Worm (Caenorhabditis elegans): ENCODE results near the gene F26G1.10.

The F26G1.10 gene

ce11 chrII:4769886-4770285, 4.3 kb upstream of the F26G1.10 start:
- TF ChIP-seq nhr-67 (tag; optimal IDR thresholded peaks at IDR 0.05) (no peak), zag-1 (tag; optimal IDR thresholded peaks at IDR 0.05) (no peak), nfya-1 (tag; optimal IDR thresholded peaks at IDR 0.05; ENCODE audit: insufficient read depth) (no peak), ztf-11 (tag; optimal IDR thresholded peaks at IDR 0.05) (no peak), jun-1 (tag; optimal IDR thresholded peaks at IDR 0.05) (peak; percentile 24), ceh-28 (tag; optimal IDR thresholded peaks at IDR 0.05) (no peak), eor-1 (tag; optimal IDR thresholded peaks at IDR 0.05) (no peak), unc-62 (GFP tag; optimal IDR thresholded peaks at IDR 0.05) (no peak), unc-39 (tag; optimal IDR thresholded peaks at IDR 0.05) (no peak), ama-1 (optimal IDR thresholded peaks at IDR 0.05) (no peak), pha-4 (tag; optimal IDR thresholded peaks at IDR 0.05) (peak; percentile 69), nhr-12 (tag; optimal IDR thresholded peaks at IDR 0.05) (no peak), sea-2 (GFP tag; optimal IDR thresholded peaks at IDR 0.05) (no peak), elt-2 (tag; optimal IDR thresholded peaks at IDR 0.05) (peak; percentile 99), skn-1 (tag; optimal IDR thresholded peaks at IDR 0.05) (no peak), lsy-12 (tag; optimal IDR thresholded peaks at IDR 0.05) (no peak), daf-12 (tag; optimal IDR thresholded peaks at IDR 0.05) (no peak), nhr-23 (tag; optimal IDR thresholded peaks at IDR 0.05) (no peak), ceh-82 (tag; optimal IDR thresholded peaks at IDR 0.05) (no peak), fos-1 (tag; optimal IDR thresholded peaks at IDR 0.05) (no peak), egl-27 (tag; optimal IDR thresholded peaks at IDR 0.05) (no peak), pqm-1 (tag; optimal IDR thresholded peaks at IDR 0.05) (peak; percentile 87), egl-5 (tag; optimal IDR thresholded peaks at IDR 0.05) (no peak), ztf-4 (tag; optimal IDR thresholded peaks at IDR 0.05) (no peak), nhr-76 (tag; optimal IDR thresholded peaks at IDR 0.05) (no peak), ZK546.5 (tag; optimal IDR thresholded peaks at IDR 0.05) (no peak), mdl-1 (tag; optimal IDR thresholded peaks at IDR 0.05) (no peak), snpc-4 (tag; optimal IDR thresholded peaks at IDR 0.05) (no peak), ceh-16 (tag; optimal IDR thresholded peaks at IDR 0.05) (no peak)

ce11 chrII:4771282-4771681, 2.9 kb upstream of the F26G1.10 start, which contains the start of gene F26G1.5:
TSS of gene F26G1.5 (minus strand) at chrII:4771382.
- TF ChIP-seq nhr-28 (tag; optimal IDR thresholded peaks at IDR 0.05) = no peak
- no peak for TF ChIP-seq nhr-77 (tag; optimal IDR thresholded peaks at IDR 0.05)
- no peak for TF ChIP-seq ceh-82 (tag; optimal IDR thresholded peaks at IDR 0.05)
- no peak for TF ChIP-seq egl-27 (tag; optimal IDR thresholded peaks at IDR 0.05)
- TF ChIP-seq pqm-1 (tag; optimal IDR thresholded peaks at IDR 0.05) = no peak

- TF ChIP-seq fkh-2 (tag; optimal IDR thresholded peaks at IDR 0.05) (no peak), elt-1 (tag; optimal IDR thresholded peaks at IDR 0.05) (peak; percentile 16), nhr-43 (tag; optimal IDR thresholded peaks at IDR 0.05; ENCODE audit: poor library complexity, severe bottlenecking) (peak; percentile 44), skn-1 (tag; optimal IDR thresholded peaks at IDR 0.05) (no peak), ceh-82 (tag; optimal IDR thresholded peaks at IDR 0.05) (no peak), eor-1 (tag; optimal IDR thresholded peaks at IDR 0.05) (no peak), zag-1 (tag; optimal IDR thresholded peaks at IDR 0.05) (no peak), fkh-10 (GFP tag; optimal IDR thresholded peaks at IDR 0.05) (no peak), lin-15B (tag; optimal IDR thresholded peaks at IDR 0.05) (no peak), nhr-25 (tag; optimal IDR thresholded peaks at IDR 0.05) (peak; percentile 48), snpc-4 (tag; optimal IDR thresholded peaks at IDR 0.05) (no peak), nhr-23 (tag; optimal IDR thresholded peaks at IDR 0.05) (peak; percentile 9), ztf-11 (tag; optimal IDR thresholded peaks at IDR 0.05) (no peak), elt-3 (tag; optimal IDR thresholded peaks at IDR 0.05) (peak in 2 of 3 experiments; percentile 18 to 57), ceh-28 (tag; optimal IDR thresholded peaks at IDR 0.05) (no peak), mml-1 (tag; optimal IDR thresholded peaks at IDR 0.05) (no peak), ztf-4 (tag; optimal IDR thresholded peaks at IDR 0.05) (no peak), fos-1 (tag; optimal IDR thresholded peaks at IDR 0.05) (no peak), nfya-1 (tag; optimal IDR thresholded peaks at IDR 0.05; ENCODE audit: insufficient read depth) (no peak)
Measured at ce11 chrII:4772441-4772840, 1.7 kb upstream of the F26G1.10 start.

ce11 chrII:4775802-4776201, 1.6 kb downstream of the F26G1.10 start:
- no peak for TF ChIP-seq pqm-1 (tag; optimal IDR thresholded peaks at IDR 0.05)
- no peak for TF ChIP-seq nhr-77 (tag; optimal IDR thresholded peaks at IDR 0.05)
- TF ChIP-seq tbx-2 (tag; optimal IDR thresholded peaks at IDR 0.05) = no peak
- TF ChIP-seq nhr-76 (tag; optimal IDR thresholded peaks at IDR 0.05) = no peak
- no peak for TF ChIP-seq hmg-11 (tag; optimal IDR thresholded peaks at IDR 0.05)
- no peak for TF ChIP-seq jun-1 (tag; optimal IDR thresholded peaks at IDR 0.05)
- TF ChIP-seq unc-39 (tag; optimal IDR thresholded peaks at IDR 0.05) = no peak
- TF ChIP-seq zag-1 (tag; optimal IDR thresholded peaks at IDR 0.05) = no peak
- TF ChIP-seq ama-1 (optimal IDR thresholded peaks at IDR 0.05) = no peak
- no peak for TF ChIP-seq nhr-12 (tag; optimal IDR thresholded peaks at IDR 0.05)
- TF ChIP-seq aly-2 (tag; optimal IDR thresholded peaks at IDR 0.05) = no peak
- TF ChIP-seq nhr-67 (tag; optimal IDR thresholded peaks at IDR 0.05) = no peak
